Worm (Caenorhabditis elegans): ENCODE data around the gene lap-1.

The lap-1 gene

DNA sequence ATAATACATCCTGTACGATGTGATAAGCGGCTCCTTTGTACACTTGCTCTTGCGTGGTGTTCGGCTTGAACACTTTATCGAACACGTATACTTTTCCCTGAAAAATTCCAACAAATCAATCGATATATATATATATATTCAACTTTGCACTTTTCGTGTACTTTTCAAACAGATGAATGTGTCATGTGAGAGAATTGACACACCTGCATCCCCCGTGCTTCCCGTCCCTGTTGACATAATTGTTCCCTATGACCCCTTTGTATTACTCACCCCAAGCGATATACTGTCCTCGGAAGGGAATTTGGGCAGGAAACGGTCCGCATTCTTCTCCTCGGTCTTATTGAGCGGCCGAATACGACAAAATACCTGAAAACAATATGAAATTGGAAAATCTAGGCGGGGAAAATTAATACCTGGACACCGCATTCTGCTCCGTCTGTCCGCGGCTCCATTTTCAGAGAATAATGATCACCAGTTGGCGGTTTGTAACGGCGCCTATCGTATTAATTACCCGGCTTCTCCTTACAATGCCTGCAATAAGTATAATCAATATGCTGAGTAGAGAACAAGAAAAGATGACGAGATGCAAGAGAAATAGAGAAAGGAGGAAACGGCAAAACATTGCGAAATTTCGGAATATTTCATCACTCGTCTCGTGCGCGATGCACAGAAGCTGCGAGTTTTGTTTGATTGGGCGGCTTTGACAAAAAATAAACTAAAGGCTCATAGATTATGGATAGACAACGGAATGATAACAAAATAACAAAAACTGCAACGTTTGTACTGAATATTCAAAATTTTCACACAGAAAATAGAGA, 46.9 kb downstream of the lap-1 start, which contains the start of gene unc-116 (continued):
- TF ChIP-seq duxl-1 (tag; optimal IDR thresholded peaks at IDR 0.05; ENCODE audit: poor library complexity): no peak
- no peak for TF ChIP-seq lin-13 (GFP tag; optimal IDR thresholded peaks at IDR 0.05)
- no peak for TF ChIP-seq lim-7 (GFP tag; IDR thresholded peaks at IDR 0.05)
- TF ChIP-seq php-3 (GFP tag; IDR thresholded peaks at IDR 0.05): no peak
- TF ChIP-seq dve-1 (tag; optimal IDR thresholded peaks at IDR 0.05; ENCODE audit: insufficient read depth): peak; percentile 55
- no peak for TF ChIP-seq daf-19 (GFP tag; conservative IDR thresholded peaks at IDR 0.05)
- no peak for TF ChIP-seq lin-1 (GFP tag; IDR thresholded peaks at IDR 0.05)
- no peak for TF ChIP-seq spr-3 (GFP tag; optimal IDR thresholded peaks at IDR 0.05)
- no peak for TF ChIP-seq F37D6.2 (tag; optimal IDR thresholded peaks at IDR 0.05)
